Worm (Caenorhabditis elegans) whole organism, L4 larva: Measurements from ENCODE around the gene nrsn-1.

ENCODE experiments used
- ceh-82 ChIP-seq: sonication (generic microtip); optimal IDR thresholded peaks from 2 replicates; lab custom pipeline; 2017; ENCODE audit warnings: missing biosample characterization, missing genetic modification characterization
- dve-1 ChIP-seq: sonication (generic microtip); optimal IDR thresholded peaks from 2 replicates; lab custom pipeline; 2017; ENCODE audit warnings: antibody characterized with exemption, mild to moderate bottlenecking, missing genetic modification characterization, missing compliant biosample characterization; ENCODE audit not compliant: insufficient read depth
- nhr-41 ChIP-seq: fragments of 200-800 bp; sonication (Bioruptor generic); IDR thresholded peaks from 2 replicates; pipeline ENCODE4 v1.3.6; 2022; ENCODE audit warnings: missing genetic modification reagents, missing genetic modification characterization, missing compliant biosample characterization
- unc-130 ChIP-seq: sonication (generic microtip); optimal IDR thresholded peaks from 2 replicates; lab custom pipeline; 2016; ENCODE audit warnings: missing genetic modification reagents, missing genetic modification characterization, missing compliant biosample characterization
- ztf-11 ChIP-seq: fragments of 150-350 bp; optimal IDR thresholded peaks from 2 replicates; lab custom pipeline; 2014; ENCODE audit warnings: missing biosample characterization, missing genetic modification characterization

- TF ChIP-seq ceh-82 (tag; lab: Kevin White, UChicago) = no peak
- no peak for TF ChIP-seq nhr-41 (GFP tag; lab: Robert Waterston, UW)
- no peak for TF ChIP-seq dve-1
- TF ChIP-seq unc-130 (GFP tag; lab: Kevin White, UChicago) = no peak
- TF ChIP-seq ztf-11 = no peak
Measured at ce11 chrV:3698497-3698896, 17.3 kb downstream of the nrsn-1 start.
